Fruit fly (Drosophila melanogaster) whole organism, embryonic: Measurements from ENCODE around the gene Nrx-IV.

Experiments used
- C15 ChIP-seq: fragments of 200-800 bp; sonication (Bioruptor generic); IDR thresholded peaks from 3 replicates; pipeline ENCODE4 v1.3.6; 2022; ENCODE audit warnings: missing biosample characterization, missing genetic modification characterization
- CG10147 ChIP-seq: fragments of 200-800 bp; sonication (Bioruptor generic); optimal IDR thresholded peaks from 2 replicates; lab custom pipeline; 2019; ENCODE audit warnings: missing biosample characterization, mild to moderate bottlenecking, missing genetic modification characterization, moderate library complexity
- CG10267 ChIP-seq: fragments of 200-800 bp; sonication (Bioruptor generic); optimal IDR thresholded peaks from 2 replicates; lab custom pipeline; 2018; ENCODE audit warnings: missing biosample characterization, mild to moderate bottlenecking, missing genetic modification characterization, moderate library complexity
- CG10321 ChIP-seq: fragments of 200-800 bp; sonication (Bioruptor generic); IDR thresholded peaks from 2 replicates; pipeline ENCODE4 v1.3.6; 2022; ENCODE audit warnings: missing biosample characterization, missing genetic modification characterization
- CG11398 ChIP-seq: fragments of 200-800 bp; sonication (Bioruptor generic); optimal IDR thresholded peaks from 2 replicates; lab custom pipeline; 2016; ENCODE audit warnings: missing biosample characterization, missing genetic modification characterization
- CG11504 ChIP-seq: fragments of 200-800 bp; sonication (Bioruptor generic); optimal IDR thresholded peaks from 3 replicates; lab custom pipeline; 2019; ENCODE audit warnings: missing biosample characterization, mild to moderate bottlenecking, missing genetic modification characterization, moderate library complexity
- CG12104 ChIP-seq: fragments of 200-800 bp; sonication (Bioruptor generic); optimal IDR thresholded peaks from 3 replicates; lab custom pipeline; 2016; ENCODE audit warnings: missing biosample characterization, missing genetic modification characterization
- CG12744 ChIP-seq: fragments of 200-800 bp; sonication (Bioruptor generic); optimal IDR thresholded peaks from 2 replicates; lab custom pipeline; 2016; ENCODE audit warnings: missing biosample characterization, missing genetic modification characterization
- CG13775 ChIP-seq: fragments of 200-800 bp; sonication (Bioruptor generic); optimal IDR thresholded peaks from 3 replicates; lab custom pipeline; 2017; ENCODE audit warnings: missing biosample characterization, mild to moderate bottlenecking, missing genetic modification characterization
- CG14050 ChIP-seq: fragments of 200-800 bp; sonication (Bioruptor generic); IDR thresholded peaks from 3 replicates; pipeline ENCODE4 v1.3.6; 2022; ENCODE audit warnings: missing biosample characterization, missing genetic modification characterization
- CG15011 ChIP-seq: fragments of 200-800 bp; sonication (Bioruptor generic); optimal IDR thresholded peaks from 3 replicates; lab custom pipeline; 2018; ENCODE audit warnings: missing biosample characterization, mild to moderate bottlenecking, missing genetic modification characterization
- CG15073 ChIP-seq: fragments of 200-800 bp; sonication (Bioruptor generic); optimal IDR thresholded peaks from 2 replicates; lab custom pipeline; 2016; ENCODE audit warnings: missing biosample characterization, missing genetic modification characterization
- CG17359 ChIP-seq: fragments of 200-800 bp; sonication (Bioruptor generic); optimal IDR thresholded peaks from 3 replicates; lab custom pipeline; 2018; ENCODE audit warnings: missing biosample characterization, mild to moderate bottlenecking, missing genetic modification characterization, moderate library complexity
- CG17829 ChIP-seq: fragments of 200-800 bp; optimal IDR thresholded peaks from 2 replicates; lab custom pipeline; 2019; ENCODE audit warnings: missing biosample characterization, mild to moderate bottlenecking, missing genetic modification characterization, moderate library complexity
- CG1792 ChIP-seq: fragments of 200-800 bp; sonication (Bioruptor generic); optimal IDR thresholded peaks from 2 replicates; lab custom pipeline; 2016; ENCODE audit warnings: missing biosample characterization, missing genetic modification characterization
- CG2116 ChIP-seq: fragments of 200-800 bp; sonication (Bioruptor generic); optimal IDR thresholded peaks from 3 replicates; lab custom pipeline; 2018; ENCODE audit warnings: missing biosample characterization, mild to moderate bottlenecking, missing genetic modification characterization
- CG31365 ChIP-seq: fragments of 200-800 bp; sonication (Bioruptor generic); optimal IDR thresholded peaks from 2 replicates; lab custom pipeline; 2018; ENCODE audit warnings: missing biosample characterization, mild to moderate bottlenecking, missing genetic modification characterization
- CG32772 ChIP-seq: fragments of 200-800 bp; sonication (Bioruptor generic); IDR thresholded peaks from 2 replicates; pipeline ENCODE4 v1.3.6; 2022; ENCODE audit warnings: missing biosample characterization, missing genetic modification characterization
- CG43689 ChIP-seq: fragments of 200-800 bp; sonication (Bioruptor generic); IDR thresholded peaks from 2 replicates; pipeline ENCODE4 v1.3.6; 2022; ENCODE audit warnings: missing biosample characterization, missing genetic modification characterization
- CG6683 ChIP-seq: fragments of 200-800 bp; sonication (Bioruptor generic); optimal IDR thresholded peaks from 2 replicates; lab custom pipeline; 2017; ENCODE audit warnings: missing biosample characterization, mild to moderate bottlenecking, missing genetic modification characterization, missing genetic modification reagents
- CG6765 ChIP-seq: fragments of 200-800 bp; sonication (Bioruptor generic); optimal IDR thresholded peaks from 3 replicates; lab custom pipeline; 2017; ENCODE audit warnings: missing biosample characterization, mild to moderate bottlenecking, missing genetic modification characterization
- CG7963 ChIP-seq: fragments of 200-800 bp; sonication (Bioruptor generic); IDR thresholded peaks from 3 replicates; pipeline ENCODE4 v1.3.6; 2022; ENCODE audit warnings: missing biosample characterization, missing genetic modification characterization; ENCODE audit not compliant: partially characterized antibody
- CG9727 ChIP-seq: fragments of 200-800 bp; sonication (Bioruptor generic); optimal IDR thresholded peaks from 3 replicates; lab custom pipeline; 2017; ENCODE audit warnings: missing biosample characterization, mild to moderate bottlenecking, missing genetic modification characterization
- CkIIα-i1 ChIP-seq: fragments of 200-800 bp; sonication (Bioruptor generic); IDR thresholded peaks from 2 replicates; pipeline ENCODE4 v1.3.6; 2022; ENCODE audit warnings: missing biosample characterization, missing genetic modification characterization
- CrebB ChIP-seq: fragments of 200-800 bp; sonication (Bioruptor generic); optimal IDR thresholded peaks from 3 replicates; lab custom pipeline; 2018; ENCODE audit warnings: missing biosample characterization, mild to moderate bottlenecking, missing genetic modification characterization
- E2f2 ChIP-seq: fragments of 200-800 bp; sonication (Bioruptor generic); IDR thresholded peaks from 2 replicates; pipeline ENCODE4 v1.3.6; 2022; ENCODE audit warnings: missing biosample characterization, missing genetic modification characterization
- Ets97D ChIP-seq: fragments of 200-800 bp; sonication (Bioruptor generic); optimal IDR thresholded peaks from 3 replicates; lab custom pipeline; 2016; ENCODE audit warnings: missing biosample characterization, missing genetic modification characterization
- Hr51 ChIP-seq, 2 experiments: fragments of 200-800 bp; sonication (Bioruptor generic); optimal IDR thresholded peaks; 2 replicates in 1 of 2; 3 replicates in 1 of 2; lab custom pipeline; 2016 to 2018; ENCODE audit warnings: missing biosample characterization in 2 of 2, missing genetic modification characterization in 2 of 2, mild to moderate bottlenecking in 1 of 2, moderate library complexity in 1 of 2
- Mad ChIP-seq: fragments of 200-800 bp; sonication (Bioruptor generic); optimal IDR thresholded peaks from 2 replicates; lab custom pipeline; 2016; ENCODE audit warnings: missing biosample characterization, missing genetic modification characterization
- Mrtf ChIP-seq: fragments of 200-800 bp; sonication (Bioruptor generic); IDR thresholded peaks from 3 replicates; pipeline ENCODE4 v1.3.6; 2022; ENCODE audit warnings: missing biosample characterization, missing genetic modification characterization
- Nf-YB ChIP-seq: fragments of 200-800 bp; sonication (Bioruptor generic); optimal IDR thresholded peaks from 3 replicates; lab custom pipeline; 2019; ENCODE audit warnings: missing biosample characterization, mild to moderate bottlenecking, missing genetic modification characterization, moderate library complexity
- Sox102F ChIP-seq: fragments of 200-800 bp; sonication (Bioruptor generic); optimal IDR thresholded peaks from 2 replicates; lab custom pipeline; 2018; ENCODE audit warnings: missing biosample characterization, mild to moderate bottlenecking, missing genetic modification characterization, moderate library complexity
- Sry-δ ChIP-seq: fragments of 200-800 bp; sonication (Bioruptor generic); optimal IDR thresholded peaks from 2 replicates; lab custom pipeline; 2016; ENCODE audit warnings: missing biosample characterization, missing genetic modification characterization
- ara ChIP-seq: fragments of 200-800 bp; sonication (Bioruptor generic); IDR thresholded peaks from 2 replicates; pipeline ENCODE4 v1.3.6; 2022; ENCODE audit warnings: missing biosample characterization, missing genetic modification characterization
- ase ChIP-seq: fragments of 200-800 bp; sonication (Bioruptor generic); IDR thresholded peaks from 3 replicates; pipeline ENCODE4 v1.3.6; 2022; ENCODE audit warnings: missing biosample characterization, missing genetic modification characterization
- ash1 ChIP-seq: fragments of 200-800 bp; sonication (Bioruptor generic); optimal IDR thresholded peaks from 2 replicates; lab custom pipeline; 2018; ENCODE audit warnings: missing biosample characterization, mild to moderate bottlenecking, missing genetic modification characterization
- da ChIP-seq: fragments of 200-800 bp; sonication (Bioruptor generic); optimal IDR thresholded peaks from 2 replicates; lab custom pipeline; 2016; ENCODE audit warnings: missing biosample characterization, missing genetic modification characterization
- danr ChIP-seq: fragments of 200-800 bp; sonication (Bioruptor generic); IDR thresholded peaks from 2 replicates; pipeline ENCODE4 v1.3.6; 2022; ENCODE audit warnings: missing biosample characterization, missing genetic modification characterization
- exex ChIP-seq: fragments of 200-800 bp; sonication (Bioruptor generic); optimal IDR thresholded peaks from 4 replicates; lab custom pipeline; 2018; ENCODE audit warnings: missing biosample characterization, mild to moderate bottlenecking, missing genetic modification characterization, moderate library complexity
- fd3F ChIP-seq: fragments of 200-800 bp; sonication (Bioruptor generic); optimal IDR thresholded peaks from 2 replicates; lab custom pipeline; 2018; ENCODE audit warnings: missing biosample characterization, mild to moderate bottlenecking, missing genetic modification characterization, moderate library complexity
- lilli ChIP-seq: fragments of 200-800 bp; sonication (Bioruptor generic); optimal IDR thresholded peaks from 3 replicates; lab custom pipeline; 2016; ENCODE audit warnings: missing biosample characterization, missing genetic modification characterization
- maf-S ChIP-seq: fragments of 200-800 bp; sonication (Bioruptor generic); optimal IDR thresholded peaks from 2 replicates; lab custom pipeline; 2016; ENCODE audit warnings: missing biosample characterization, missing genetic modification characterization
- org-1 ChIP-seq: fragments of 200-800 bp; sonication (Bioruptor generic); optimal IDR thresholded peaks from 2 replicates; lab custom pipeline; 2017; ENCODE audit warnings: missing biosample characterization, missing genetic modification characterization
- otp ChIP-seq: fragments of 200-800 bp; sonication (Bioruptor generic); IDR thresholded peaks from 3 replicates; pipeline ENCODE4, ENCODE4 v1.3.6; 2022; ENCODE audit warnings: missing biosample characterization, missing genetic modification characterization
- schlank ChIP-seq: fragments of 200-800 bp; sonication (Bioruptor generic); optimal IDR thresholded peaks from 2 replicates; lab custom pipeline; 2018; ENCODE audit warnings: missing biosample characterization, mild to moderate bottlenecking, missing genetic modification characterization
- sens ChIP-seq: fragments of 200-800 bp; sonication (Bioruptor generic); peaks from one replicate; lab custom pipeline; 2016; ENCODE audit warnings: missing biosample characterization, missing genetic modification characterization
- slp2 ChIP-seq: fragments of 200-800 bp; sonication (Bioruptor generic); optimal IDR thresholded peaks from 2 replicates; lab custom pipeline; 2016; ENCODE audit warnings: missing biosample characterization, missing genetic modification characterization
- tna ChIP-seq: fragments of 200-800 bp; sonication (Bioruptor generic); IDR thresholded peaks from 2 replicates; pipeline ENCODE4 v1.3.6; 2022; ENCODE audit warnings: missing biosample characterization, missing genetic modification characterization; ENCODE audit not compliant: partially characterized antibody
- trh ChIP-seq: fragments of 200-800 bp; sonication (Bioruptor generic); optimal IDR thresholded peaks from 2 replicates; lab custom pipeline; 2016; ENCODE audit warnings: missing biosample characterization, missing genetic modification characterization
- tup ChIP-seq: fragments of 200-800 bp; sonication (Bioruptor generic); optimal IDR thresholded peaks from 2 replicates; lab custom pipeline; 2016; ENCODE audit warnings: missing biosample characterization, mild to moderate bottlenecking, missing genetic modification characterization, moderate library complexity
- unpg ChIP-seq: fragments of 200-800 bp; sonication (Bioruptor generic); optimal IDR thresholded peaks from 3 replicates; lab custom pipeline; 2018; ENCODE audit warnings: missing biosample characterization, mild to moderate bottlenecking, missing genetic modification characterization, moderate library complexity
- zen2 ChIP-seq: fragments of 200-800 bp; sonication (Bioruptor generic); IDR thresholded peaks from 3 replicates; pipeline ENCODE4 v1.3.6; 2022; ENCODE audit warnings: missing biosample characterization, missing genetic modification characterization; ENCODE audit not compliant: partially characterized antibody

Nrx-IV gene

dm6 chr3L:12118156-12118555 lies 28.2 kb upstream of the Nrx-IV start, which contains the start of gene ssp (continued):
- no peak for TF ChIP-seq Nf-YB (GFP tag; lab: Kevin White, UChicago)
- peak; percentile 27 for TF ChIP-seq CG2116 (GFP tag; lab: Kevin White, UChicago)
- peak; percentile 46 for TF ChIP-seq CG10267
- no peak for TF ChIP-seq otp (GFP tag; lab: Robert Waterston, UW)
- no peak; the same call in 1 of the 3 replicates for TF ChIP-seq zen2 (GFP tag; lab: Robert Waterston, UW)
- TF ChIP-seq CG17359 = no peak
- no peak for TF ChIP-seq exex (tag; lab: Kevin White, UChicago)
- no peak for TF ChIP-seq Hr51 (GFP tag; optimal IDR thresholded peaks at IDR 0.05; lab: Kevin White, UChicago)
- TF ChIP-seq tup (GFP tag; lab: Kevin White, UChicago) = no peak
- no peak for TF ChIP-seq CG12744 (GFP tag; lab: Kevin White, UChicago)
- no peak for TF ChIP-seq danr (GFP tag; lab: Robert Waterston, UW)
- no peak for TF ChIP-seq unpg (GFP tag; lab: Kevin White, UChicago)
- no peak for TF ChIP-seq CG11398
- no peak for TF ChIP-seq CG32772 (GFP tag; lab: Robert Waterston, UW)
- no peak for TF ChIP-seq ara (GFP tag; lab: Robert Waterston, UW)
- TF ChIP-seq ase (GFP tag; lab: Robert Waterston, UW) = no peak
- TF ChIP-seq CG14050 (GFP tag; lab: Robert Waterston, UW) = no peak
- TF ChIP-seq Sox102F = no peak
- no peak for TF ChIP-seq trh (GFP tag; lab: Kevin White, UChicago)
- no peak for TF ChIP-seq maf-S
- TF ChIP-seq CG17829 = peak; percentile 14
- no peak for TF ChIP-seq CG31365
- TF ChIP-seq CrebB (tag; lab: Kevin White, UChicago) = no peak
- TF ChIP-seq fd3F (GFP tag; lab: Kevin White, UChicago) = no peak
- 0 out of 2 replicates have a peak, but pooled peaks have one; percentile 33 for TF ChIP-seq E2f2 (GFP tag; lab: Robert Waterston, UW)
- no peak for TF ChIP-seq Mad (GFP tag; lab: Kevin White, UChicago)
- TF ChIP-seq CG43689 (GFP tag; lab: Robert Waterston, UW) = no peak
- TF ChIP-seq CG11504 (tag; lab: Kevin White, UChicago) = no peak
- no peak for TF ChIP-seq CG1792 (GFP tag; lab: Kevin White, UChicago)
- TF ChIP-seq CG9727 (GFP tag; lab: Kevin White, UChicago) = no peak
- TF ChIP-seq Mrtf (GFP tag; lab: Robert Waterston, UW) = no peak
- TF ChIP-seq lilli = no peak
- no peak for TF ChIP-seq CkIIα-i1 (GFP tag; lab: Robert Waterston, UW)
- no peak for TF ChIP-seq slp2 (GFP tag; lab: Kevin White, UChicago)
- no peak for TF ChIP-seq da (GFP tag; lab: Kevin White, UChicago)
- TF ChIP-seq Sry-δ = peak; percentile 85
- peak; percentile 36; the same call in 1 of the 3 replicates for TF ChIP-seq CG7963 (GFP tag; lab: Robert Waterston, UW)
- peak; percentile 7 for TF ChIP-seq sens (GFP tag; lab: Kevin White, UChicago)
- no peak for TF ChIP-seq CG10321
- TF ChIP-seq ash1 (GFP tag; lab: Kevin White, UChicago) = no peak
- no peak for TF ChIP-seq schlank (tag; lab: Kevin White, UChicago)
- TF ChIP-seq CG13775 (GFP tag; lab: Kevin White, UChicago) = no peak
- no peak for TF ChIP-seq CG10147 (GFP tag; lab: Kevin White, UChicago)
- TF ChIP-seq CG6765 (GFP tag; lab: Kevin White, UChicago) = no peak
- TF ChIP-seq CG15073 (GFP tag; lab: Kevin White, UChicago) = no peak
- no peak for TF ChIP-seq CG6683
- no peak for TF ChIP-seq org-1 (GFP tag; lab: Kevin White, UChicago)
- no peak for TF ChIP-seq C15 (GFP tag; lab: Robert Waterston, UW)
- no peak for TF ChIP-seq Ets97D (GFP tag; lab: Kevin White, UChicago)
- peak; percentile 59 for TF ChIP-seq tna (GFP tag; lab: Robert Waterston, UW)
- no peak for TF ChIP-seq CG15011 (GFP tag; lab: Kevin White, UChicago)
- no peak for TF ChIP-seq CG12104
